Worm (Caenorhabditis elegans) whole organism, L1 larva: ENCODE results near the gene F38H12.5.

Source experiments
- aha-1 ChIP-seq: fragments of 150-350 bp; optimal IDR thresholded peaks from 2 replicates; lab custom pipeline; 2014; ENCODE audit warnings: missing biosample characterization, missing genetic modification characterization
- alr-1 ChIP-seq: fragments of 200-800 bp; sonication (Bioruptor generic); optimal IDR thresholded peaks from 2 replicates; lab custom pipeline; 2018; ENCODE audit warnings: borderline replicate concordance, mild to moderate bottlenecking, missing genetic modification characterization, missing compliant biosample characterization
- ama-1 ChIP-seq: fragments of 150-350 bp; optimal IDR thresholded peaks from 2 replicates; lab custom pipeline; 2014
- ceh-63 ChIP-seq: fragments of 200-800 bp; sonication (Bioruptor generic); optimal IDR thresholded peaks from 2 replicates; lab custom pipeline; 2018; ENCODE audit warnings: mild to moderate bottlenecking, missing genetic modification characterization, missing compliant biosample characterization
- ceh-82 ChIP-seq, 3 experiments: fragments of 150-350 bp in 1 of 3; sonication (generic microtip) in 2 of 3; optimal IDR thresholded peaks; 2 replicates each; lab custom pipeline; 2014 to 2017; ENCODE audit warnings: missing biosample characterization in 3 of 3, missing genetic modification characterization in 3 of 3
- dsc-1 ChIP-seq: sonication (generic microtip); optimal IDR thresholded peaks from 2 replicates; lab custom pipeline; 2016; ENCODE audit warnings: mild to moderate bottlenecking, missing genetic modification characterization, missing compliant biosample characterization
- efl-1 ChIP-seq, 4 experiments: fragments of 150-350 bp; optimal IDR thresholded peaks in 3 of 4; peaks in 1 of 4; 1 replicate in 1 of 4; 2 replicates in 3 of 4; lab custom pipeline; 2014; ENCODE audit warnings: missing biosample characterization in 2 of 4, missing genetic modification characterization in 2 of 4, missing genetic modification reagents in 2 of 4
- egl-13 ChIP-seq: sonication (generic microtip); optimal IDR thresholded peaks from 2 replicates; lab custom pipeline; 2016; ENCODE audit warnings: missing genotype, missing genetic modification reagents, missing genetic modification characterization, missing compliant biosample characterization
- egl-27 ChIP-seq, 2 experiments: fragments of 150-350 bp in 1 of 2; sonication (generic microtip); optimal IDR thresholded peaks; 3 replicates each; lab custom pipeline; 2017 to 2018; ENCODE audit warnings: missing biosample characterization in 2 of 2, missing genetic modification characterization in 2 of 2, missing genetic modification reagents in 2 of 2
- elt-2 ChIP-seq: sonication (generic microtip); optimal IDR thresholded peaks from 2 replicates; lab custom pipeline; 2016; ENCODE audit warnings: missing genetic modification characterization, mild to moderate bottlenecking, inconsistent platforms, missing compliant biosample characterization, missing genetic modification reagents
- elt-3 ChIP-seq, 6 experiments: fragments of 150-350 bp in 1 of 6; sonication (generic microtip); optimal IDR thresholded peaks; 2 replicates each; lab custom pipeline; 2017 to 2018; ENCODE audit warnings: missing biosample characterization in 6 of 6, missing genetic modification characterization in 6 of 6, inconsistent platforms in 1 of 6
- fkh-10 ChIP-seq: sonication (generic microtip); optimal IDR thresholded peaks from 2 replicates; lab custom pipeline; 2017; ENCODE audit warnings: missing biosample characterization, missing genetic modification reagents, missing genetic modification characterization
- fkh-4 ChIP-seq: sonication (generic microtip); optimal IDR thresholded peaks from 2 replicates; lab custom pipeline; 2016; ENCODE audit warnings: missing compliant biosample characterization, missing genetic modification characterization, borderline replicate concordance
- fkh-8 ChIP-seq: sonication (generic microtip); optimal IDR thresholded peaks from 2 replicates; lab custom pipeline; 2016; ENCODE audit warnings: mild to moderate bottlenecking, missing genetic modification characterization, missing compliant biosample characterization
- fos-1 ChIP-seq: fragments of 150-350 bp; optimal IDR thresholded peaks from 2 replicates; lab custom pipeline; 2014; ENCODE audit warnings: missing biosample characterization, missing genetic modification characterization
- hlh-17 ChIP-seq: fragments of 200-800 bp; sonication (Bioruptor generic); optimal IDR thresholded peaks from 2 replicates; lab custom pipeline; 2018; ENCODE audit warnings: missing genetic modification characterization, mild to moderate bottlenecking, missing compliant biosample characterization, moderate library complexity, borderline replicate concordance
- jun-1 ChIP-seq: fragments of 150-350 bp; optimal IDR thresholded peaks from 2 replicates; lab custom pipeline; 2014; ENCODE audit warnings: missing biosample characterization, missing genetic modification reagents, missing genetic modification characterization
- lin-13 ChIP-seq: fragments of 150-350 bp; optimal IDR thresholded peaks from 2 replicates; lab custom pipeline; 2014; ENCODE audit warnings: missing biosample characterization, missing genetic modification reagents, missing genetic modification characterization
- lin-15B ChIP-seq: fragments of 150-350 bp; sonication (generic microtip); optimal IDR thresholded peaks from 3 replicates; lab custom pipeline; 2014; ENCODE audit warnings: missing biosample characterization, missing genetic modification characterization
- lin-39 ChIP-seq: fragments of 150-350 bp; optimal IDR thresholded peaks from 2 replicates; lab custom pipeline; 2014; ENCODE audit warnings: missing biosample characterization, missing genetic modification reagents, missing genetic modification characterization
- lsy-2 ChIP-seq, 2 experiments: fragments of 150-350 bp; optimal IDR thresholded peaks; 2 replicates each; lab custom pipeline; 2014; ENCODE audit warnings: missing biosample characterization in 2 of 2, missing genetic modification characterization in 2 of 2
- nhr-11 ChIP-seq: fragments of 150-350 bp; optimal IDR thresholded peaks from 2 replicates; lab custom pipeline; 2014; ENCODE audit warnings: missing biosample characterization, missing genetic modification characterization
- nhr-12 ChIP-seq: sonication (generic microtip); optimal IDR thresholded peaks from 2 replicates; lab custom pipeline; 2017; ENCODE audit warnings: missing biosample characterization, missing genetic modification characterization
- nhr-19 ChIP-seq: fragments of 200-800 bp; sonication (Bioruptor generic); conservative IDR thresholded peaks from 2 replicates; pipeline ENCODE4 v1.3.6; 2022; ENCODE audit warnings: missing genetic modification characterization, missing compliant biosample characterization
- nhr-237 ChIP-seq: fragments of 150-350 bp; optimal IDR thresholded peaks from 2 replicates; lab custom pipeline; 2014; ENCODE audit warnings: missing biosample characterization, missing genetic modification characterization
- nhr-76 ChIP-seq: sonication (generic microtip); optimal IDR thresholded peaks from 2 replicates; lab custom pipeline; 2017; ENCODE audit warnings: missing biosample characterization, missing genetic modification characterization
- nhr-77 ChIP-seq: fragments of 150-350 bp; optimal IDR thresholded peaks from 2 replicates; lab custom pipeline; 2014; ENCODE audit warnings: missing biosample characterization, missing genetic modification characterization
- skn-1 ChIP-seq: fragments of 150-350 bp; optimal IDR thresholded peaks from 2 replicates; lab custom pipeline; 2014; ENCODE audit warnings: missing biosample characterization, missing genetic modification characterization
- snu-23 ChIP-seq: sonication (generic microtip); optimal IDR thresholded peaks from 2 replicates; lab custom pipeline; 2016; ENCODE audit warnings: missing genetic modification characterization, missing compliant biosample characterization
- sptf-1 ChIP-seq: fragments of 150-350 bp; optimal IDR thresholded peaks from 2 replicates; lab custom pipeline; 2014; ENCODE audit warnings: missing biosample characterization, missing genetic modification characterization
- swsn-7 ChIP-seq: sonication (generic microtip); optimal IDR thresholded peaks from 2 replicates; lab custom pipeline; 2016; ENCODE audit warnings: missing genetic modification characterization, missing compliant biosample characterization
- tlp-1 ChIP-seq: fragments of 150-350 bp; optimal IDR thresholded peaks from 2 replicates; lab custom pipeline; 2014; ENCODE audit warnings: missing biosample characterization, missing genetic modification characterization
- unc-62 ChIP-seq: fragments of 150-350 bp; optimal IDR thresholded peaks from 2 replicates; lab custom pipeline; 2014; ENCODE audit warnings: missing biosample characterization, missing genetic modification reagents, missing genetic modification characterization
- unc-98 ChIP-seq: fragments of 200-800 bp; sonication (Bioruptor generic); IDR thresholded peaks from 2 replicates; pipeline ENCODE4 v1.3.6; 2022; ENCODE audit warnings: missing genetic modification characterization, missing compliant biosample characterization
- vab-15 ChIP-seq: sonication (generic microtip); optimal IDR thresholded peaks from 2 replicates; lab custom pipeline; 2017; ENCODE audit warnings: missing genotype, mild to moderate bottlenecking, missing genetic modification characterization, missing compliant biosample characterization
- xbp-1 ChIP-seq: sonication (generic microtip); optimal IDR thresholded peaks from 2 replicates; lab custom pipeline; 2016; ENCODE audit warnings: missing genetic modification characterization, missing compliant biosample characterization
- zag-1 ChIP-seq: fragments of 150-350 bp; optimal IDR thresholded peaks from 2 replicates; lab custom pipeline; 2014; ENCODE audit warnings: missing biosample characterization, missing genetic modification characterization
- ztf-11 ChIP-seq, 2 experiments: sonication (generic microtip); optimal IDR thresholded peaks; 2 replicates each; lab custom pipeline; 2016 to 2017; ENCODE audit warnings: missing genetic modification characterization in 2 of 2, missing biosample characterization in 1 of 2, missing compliant biosample characterization in 1 of 2
- ztf-4 ChIP-seq: fragments of 150-350 bp; optimal IDR thresholded peaks from 2 replicates; lab custom pipeline; 2014; ENCODE audit warnings: missing biosample characterization, missing genetic modification characterization

The F38H12.5 gene

ce11 chrV:4041853-4042424 lies 40.9 kb downstream of the F38H12.5 start, which contains the start of the genes C49G7.10 and irg-2 (continued):
- no peak for TF ChIP-seq lin-13 (GFP tag; lab: Kevin White, UChicago)
- TF ChIP-seq hlh-17 (GFP tag; lab: Kevin White, UChicago): no peak
- no peak for TF ChIP-seq nhr-11 (tag; lab: Kevin White, UChicago)
- TF ChIP-seq fos-1 (tag; lab: Kevin White, UChicago): no peak
- TF ChIP-seq lin-15B: no peak
- TF ChIP-seq xbp-1 (tag; lab: Kevin White, UChicago): no peak
- TF ChIP-seq nhr-19 (GFP tag; lab: Robert Waterston, UW): no peak
- no peak for TF ChIP-seq nhr-77
- TF ChIP-seq vab-15: no peak
- no peak for TF ChIP-seq snu-23 (GFP tag; lab: Kevin White, UChicago)
- no peak for TF ChIP-seq nhr-76
- no peak for TF ChIP-seq fkh-10 (GFP tag; lab: Kevin White, UChicago)
- TF ChIP-seq ama-1: no peak
- no peak for TF ChIP-seq unc-62 (GFP tag; lab: Kevin White, UChicago)
- TF ChIP-seq nhr-12: no peak
- peak in 1 of 2 experiments; percentile 35 for TF ChIP-seq lsy-2 (tag; optimal IDR thresholded peaks at IDR 0.05; lab: Kevin White, UChicago)
- no peak for TF ChIP-seq egl-27 (tag; optimal IDR thresholded peaks at IDR 0.05; lab: Kevin White, UChicago)
- no peak for TF ChIP-seq swsn-7 (tag; lab: Kevin White, UChicago)
- TF ChIP-seq nhr-237 (tag; lab: Kevin White, UChicago): peak; percentile 10
- no peak for TF ChIP-seq egl-13
- no peak for TF ChIP-seq sptf-1
- TF ChIP-seq ztf-4 (tag; lab: Kevin White, UChicago): no peak
- no peak for TF ChIP-seq aha-1
- TF ChIP-seq tlp-1: no peak
- TF ChIP-seq elt-2: no peak
- peak; percentile 20 for TF ChIP-seq skn-1 (tag; lab: Kevin White, UChicago)

- TF ChIP-seq efl-1 (optimal IDR thresholded peaks at IDR 0.05; lab: Kevin White, UChicago) (no peak), efl-1 (GFP tag; optimal IDR thresholded peaks at IDR 0.05 in 1 of 2; lab: Kevin White, UChicago) (peak in 1 of 2 experiments; percentile 64), skn-1 (tag; lab: Kevin White, UChicago) (no peak)
- TF ChIP-seq, all 84 proteins: peak for 1
Observed at ce11 chrV:4038557-4038956, 44.3 kb downstream of the F38H12.5 start.

ce11 chrV:4038110-4038509 lies 44.7 kb downstream of the F38H12.5 start, which contains the start of gene C49G7.12:
C49G7.12 (plus strand) TSS chrV:4038410.
- TF ChIP-seq jun-1 (no peak), dsc-1 (tag; lab: Kevin White, UChicago) (no peak), swsn-7 (tag; lab: Kevin White, UChicago) (no peak), efl-1 (optimal IDR thresholded peaks at IDR 0.05; lab: Kevin White, UChicago) (no peak), efl-1 (GFP tag; optimal IDR thresholded peaks at IDR 0.05 in 1 of 2; lab: Kevin White, UChicago) (peak in 1 of 2 experiments; percentile 56)

- TF ChIP-seq unc-98: no peak
- TF ChIP-seq lin-39: no peak
- no peak for TF ChIP-seq ceh-82 (tag; optimal IDR thresholded peaks at IDR 0.05; lab: Kevin White, UChicago)
- TF ChIP-seq elt-3 (tag; optimal IDR thresholded peaks at IDR 0.05; lab: Kevin White, UChicago): no peak
- TF ChIP-seq ztf-11 (tag; optimal IDR thresholded peaks at IDR 0.05; lab: Kevin White, UChicago): no peak
- TF ChIP-seq, all 84 proteins: peak for 0
Observed at ce11 chrV:4035811-4036210, 47.0 kb downstream of the F38H12.5 start, which contains the start of gene C49G7.13. C49G7.13 (plus strand) TSS chrV:4036111.

- TF ChIP-seq fkh-8 (tag; lab: Kevin White, UChicago) (no peak), ceh-63 (no peak), fkh-4 (tag; lab: Kevin White, UChicago) (no peak), alr-1 (tag; lab: Kevin White, UChicago) (no peak), zag-1 (tag; lab: Kevin White, UChicago) (no peak)
Observed at ce11 chrV:4034303-4034702, 48.5 kb downstream of the F38H12.5 start, which contains the start of gene C49G7.7. C49G7.7 (plus strand) TSS chrV:4034476.
